Worm (Caenorhabditis elegans) whole organism, young adult: ENCODE results near the gene R05H5.7.

Experiments
- B0019.2 ChIP-seq: fragments of 200-800 bp; sonication (Bioruptor generic); conservative IDR thresholded peaks from 2 replicates; pipeline ENCODE4 v1.3.6; 2022; ENCODE audit warnings: missing genetic modification reagents, missing genetic modification characterization, missing compliant biosample characterization
- B0035.1 ChIP-seq: sonication (generic microtip); optimal IDR thresholded peaks from 2 replicates; lab custom pipeline; 2016; ENCODE audit warnings: missing genetic modification characterization, mild to moderate bottlenecking, missing compliant biosample characterization, missing genotype, missing genetic modification reagents
- B0336.3 ChIP-seq: fragments of 200-800 bp; sonication (Bioruptor generic); IDR thresholded peaks from 2 replicates; pipeline ENCODE4 v1.3.6; 2022; ENCODE audit warnings: missing genetic modification characterization, missing compliant biosample characterization
- C17E4.6 ChIP-seq: fragments of 200-800 bp; sonication (Bioruptor generic); IDR thresholded peaks from 2 replicates; pipeline ENCODE4 v1.3.6; 2022; ENCODE audit warnings: missing genetic modification reagents, missing genetic modification characterization, missing compliant biosample characterization
- D2030.7 ChIP-seq: fragments of 200-800 bp; sonication (Bioruptor generic); IDR thresholded peaks from 2 replicates; pipeline ENCODE4 v1.3.6; 2022; ENCODE audit warnings: missing genetic modification reagents, missing genetic modification characterization, missing compliant biosample characterization
- F10E7.11 ChIP-seq: sonication (generic microtip); optimal IDR thresholded peaks from 2 replicates; lab custom pipeline; 2017; ENCODE audit warnings: mild to moderate bottlenecking, missing genetic modification characterization, moderate library complexity, missing compliant biosample characterization
- F49E8.2 ChIP-seq: sonication (generic microtip); optimal IDR thresholded peaks from 3 replicates; lab custom pipeline; 2017; ENCODE audit warnings: missing genetic modification characterization, mild to moderate bottlenecking, missing compliant biosample characterization, antibody characterized with exemption, moderate library complexity; ENCODE audit not compliant: insufficient read depth
- F55B11.4 ChIP-seq: sonication (generic microtip); optimal IDR thresholded peaks from 2 replicates; lab custom pipeline; 2016; ENCODE audit warnings: missing compliant biosample characterization, missing genetic modification characterization, borderline replicate concordance; ENCODE audit not compliant: insufficient read depth
- T26A5.8 ChIP-seq: sonication (generic microtip); optimal IDR thresholded peaks from 2 replicates; lab custom pipeline; 2016; ENCODE audit warnings: missing genetic modification characterization, missing compliant biosample characterization
- Y53F4B.3 ChIP-seq: fragments of 200-800 bp; sonication (Bioruptor generic); IDR thresholded peaks from 2 replicates; pipeline ENCODE4 v1.3.6; 2022; ENCODE audit warnings: missing genetic modification reagents, missing genetic modification characterization, missing compliant biosample characterization
- Y53G8AR.9 ChIP-seq: fragments of 200-800 bp; sonication (Bioruptor generic); conservative IDR thresholded peaks from 2 replicates; pipeline ENCODE4 v1.3.6; 2022; ENCODE audit warnings: missing genetic modification reagents, missing genetic modification characterization, missing compliant biosample characterization
- Y79H2A.3 ChIP-seq: fragments of 200-800 bp; sonication (Bioruptor generic); conservative IDR thresholded peaks from 2 replicates; pipeline ENCODE4 v1.3.6; 2022; ENCODE audit warnings: missing genetic modification reagents, missing genetic modification characterization, missing compliant biosample characterization
- Y95B8A.8 ChIP-seq: fragments of 200-800 bp; sonication (Bioruptor generic); IDR thresholded peaks from 2 replicates; pipeline ENCODE4 v1.3.6; 2022; ENCODE audit warnings: missing genetic modification reagents, missing genetic modification characterization, missing compliant biosample characterization
- ZK185.1 ChIP-seq: sonication (generic microtip); optimal IDR thresholded peaks from 2 replicates; lab custom pipeline; 2016; ENCODE audit warnings: mild to moderate bottlenecking, missing genetic modification characterization, missing compliant biosample characterization; ENCODE audit not compliant: poor library complexity, severe bottlenecking
- aptf-3 ChIP-seq: fragments of 200-800 bp; sonication (Bioruptor generic); IDR thresholded peaks from 2 replicates; pipeline ENCODE4 v1.3.6; 2022; ENCODE audit warnings: missing genetic modification characterization, missing compliant biosample characterization
- ccch-3 ChIP-seq: fragments of 200-800 bp; sonication (Bioruptor generic); optimal IDR thresholded peaks from 2 replicates; lab custom pipeline; 2018; ENCODE audit warnings: mild to moderate bottlenecking, missing genetic modification characterization, missing compliant biosample characterization
- ceh-100 ChIP-seq: fragments of 200-800 bp; sonication (Bioruptor generic); IDR thresholded peaks from 2 replicates; pipeline ENCODE4 v1.3.6; 2022; ENCODE audit warnings: missing genetic modification reagents, missing genetic modification characterization, missing compliant biosample characterization
- ceh-27 ChIP-seq: fragments of 200-800 bp; sonication (Bioruptor generic); optimal IDR thresholded peaks from 2 replicates; lab custom pipeline; 2018; ENCODE audit warnings: mild to moderate bottlenecking, missing genetic modification characterization, moderate library complexity, missing compliant biosample characterization
- ceh-40 ChIP-seq: fragments of 200-800 bp; sonication (Bioruptor generic); IDR thresholded peaks from 2 replicates; pipeline ENCODE4 v1.3.6; 2022; ENCODE audit warnings: missing genetic modification characterization, missing compliant biosample characterization
- ceh-91 ChIP-seq: fragments of 200-800 bp; sonication (Bioruptor generic); IDR thresholded peaks from 2 replicates; pipeline ENCODE4 v1.3.6; 2022; ENCODE audit warnings: missing genetic modification reagents, missing genetic modification characterization, missing compliant biosample characterization
- chd-7 ChIP-seq: sonication (generic microtip); optimal IDR thresholded peaks from 2 replicates; lab custom pipeline; 2016; ENCODE audit warnings: mild to moderate bottlenecking, missing genetic modification characterization, moderate library complexity, missing compliant biosample characterization
- die-1 ChIP-seq: sonication (generic microtip); optimal IDR thresholded peaks from 2 replicates; lab custom pipeline; 2016; ENCODE audit warnings: missing genotype, mild to moderate bottlenecking, missing genetic modification characterization, missing compliant biosample characterization
- dox-1 ChIP-seq: fragments of 200-800 bp; sonication (Bioruptor generic); IDR thresholded peaks from 2 replicates; pipeline ENCODE4 v1.3.6; 2022; ENCODE audit warnings: missing genetic modification reagents, missing genetic modification characterization, missing compliant biosample characterization
- dpff-1 ChIP-seq: sonication (generic microtip); optimal IDR thresholded peaks from 2 replicates; lab custom pipeline; 2017; ENCODE audit warnings: mild to moderate bottlenecking, missing genetic modification characterization, missing compliant biosample characterization
- hmg-1.2 ChIP-seq: fragments of 200-800 bp; sonication (Bioruptor generic); IDR thresholded peaks from 2 replicates; pipeline ENCODE4 v1.3.6; 2022; ENCODE audit warnings: missing genetic modification reagents, missing genetic modification characterization, missing compliant biosample characterization
- hmg-20 ChIP-seq: fragments of 200-800 bp; sonication (Bioruptor generic); IDR thresholded peaks from 2 replicates; pipeline ENCODE4 v1.3.6; 2022; ENCODE audit warnings: missing genetic modification reagents, missing genetic modification characterization, missing compliant biosample characterization
- lag-1 ChIP-seq: fragments of 200-800 bp; sonication (Bioruptor generic); IDR thresholded peaks from 2 replicates; pipeline ENCODE4 v1.3.6; 2022; ENCODE audit warnings: missing genetic modification reagents, missing genetic modification characterization, missing compliant biosample characterization
- let-607 ChIP-seq, 2 experiments: fragments of 200-800 bp in 1 of 2; sonication (Bioruptor generic) in 1 of 2; sonication (generic microtip) in 1 of 2; optimal IDR thresholded peaks; 2 replicates each; lab custom pipeline; 2016 to 2018; ENCODE audit warnings: mild to moderate bottlenecking in 2 of 2, missing compliant biosample characterization in 2 of 2, missing genetic modification characterization in 2 of 2, moderate library complexity in 2 of 2, missing genotype in 1 of 2
- lin-26 ChIP-seq: fragments of 200-800 bp; sonication (Bioruptor generic); IDR thresholded peaks from 2 replicates; pipeline ENCODE4 v1.3.6; 2022; ENCODE audit warnings: missing genetic modification reagents, missing genetic modification characterization, missing compliant biosample characterization
- lin-35 ChIP-seq, 3 experiments: fragments of 150-350 bp in 2 of 3; sonication (generic microtip) in 1 of 3; optimal IDR thresholded peaks; 2 replicates each; lab custom pipeline; 2014 to 2018; ENCODE audit warnings: missing biosample characterization in 3 of 3, missing genetic modification characterization in 3 of 3, missing genetic modification reagents in 3 of 3
- lsy-27 ChIP-seq: sonication (generic microtip); optimal IDR thresholded peaks from 2 replicates; lab custom pipeline; 2017; ENCODE audit warnings: missing genetic modification characterization, mild to moderate bottlenecking, missing compliant biosample characterization, antibody characterized with exemption, missing genotype, borderline replicate concordance; ENCODE audit not compliant: insufficient read depth
- madf-10 ChIP-seq: sonication (generic microtip); optimal IDR thresholded peaks from 2 replicates; lab custom pipeline; 2016; ENCODE audit warnings: mild to moderate bottlenecking, missing genetic modification characterization, missing compliant biosample characterization
- mcd-1 ChIP-seq: fragments of 200-800 bp; sonication (Bioruptor generic); IDR thresholded peaks from 2 replicates; pipeline ENCODE4 v1.3.6; 2022; ENCODE audit warnings: missing genetic modification reagents, missing genetic modification characterization, missing compliant biosample characterization
- nfya-1 ChIP-seq: sonication (generic microtip); optimal IDR thresholded peaks from 2 replicates; lab custom pipeline; 2017; ENCODE audit warnings: antibody characterized with exemption, missing compliant biosample characterization, missing genetic modification characterization, borderline replicate concordance; ENCODE audit not compliant: insufficient read depth
- nhr-27 ChIP-seq: fragments of 200-800 bp; sonication (Bioruptor generic); optimal IDR thresholded peaks from 2 replicates; lab custom pipeline; 2018; ENCODE audit warnings: mild to moderate bottlenecking, missing genetic modification characterization, moderate library complexity, missing compliant biosample characterization
- pbrm-1 ChIP-seq: fragments of 200-800 bp; sonication (Bioruptor generic); IDR thresholded peaks from 2 replicates; pipeline ENCODE4 v1.3.6; 2022; ENCODE audit warnings: missing genetic modification reagents, missing genetic modification characterization, missing compliant biosample characterization
- pha-4 ChIP-seq: fragments of 150-350 bp; sonication (generic microtip); optimal IDR thresholded peaks from 2 replicates; lab custom pipeline; 2014; ENCODE audit warnings: missing biosample characterization, missing genetic modification reagents, missing genetic modification characterization
- sdz-38 ChIP-seq: sonication (generic microtip); optimal IDR thresholded peaks from 2 replicates; lab custom pipeline; 2016; ENCODE audit warnings: missing genotype, missing genetic modification characterization, missing compliant biosample characterization
- sea-2 ChIP-seq: fragments of 200-800 bp; sonication (Bioruptor generic); IDR thresholded peaks from 2 replicates; pipeline ENCODE4 v1.3.6; 2022; ENCODE audit warnings: missing genetic modification characterization, missing compliant biosample characterization
- snpc-1.3 ChIP-seq: sonication (generic microtip); optimal IDR thresholded peaks from 2 replicates; lab custom pipeline; 2017; ENCODE audit warnings: missing genetic modification characterization, mild to moderate bottlenecking, missing compliant biosample characterization, antibody characterized with exemption, moderate library complexity, missing genotype, missing genetic modification reagents; ENCODE audit not compliant: insufficient read depth
- snpc-4 ChIP-seq, 5 experiments: fragments of 150-350 bp in 1 of 5; sonication (generic microtip) in 4 of 5; optimal IDR thresholded peaks; 2 replicates each; lab custom pipeline; 2014 to 2018; ENCODE audit warnings: missing genetic modification characterization in 5 of 5, missing biosample characterization in 3 of 5, antibody characterized with exemption in 2 of 5, mild to moderate bottlenecking in 2 of 5, missing compliant biosample characterization in 2 of 5, missing genotype in 2 of 5, moderate library complexity in 2 of 5, missing genetic modification reagents in 1 of 5
- somi-1 ChIP-seq: fragments of 200-800 bp; sonication (Bioruptor generic); optimal IDR thresholded peaks from 2 replicates; lab custom pipeline; 2018; ENCODE audit warnings: mild to moderate bottlenecking, missing genetic modification characterization, missing compliant biosample characterization
- sptf-2 ChIP-seq: fragments of 200-800 bp; sonication (Bioruptor generic); optimal IDR thresholded peaks from 2 replicates; lab custom pipeline; 2018; ENCODE audit warnings: mild to moderate bottlenecking, missing genetic modification characterization, missing compliant biosample characterization
- tbx-9 ChIP-seq: sonication (generic microtip); optimal IDR thresholded peaks from 2 replicates; lab custom pipeline; 2016; ENCODE audit warnings: borderline replicate concordance, missing genetic modification characterization, inconsistent platforms, missing compliant biosample characterization
- tlf-1 ChIP-seq: fragments of 200-800 bp; sonication (Bioruptor generic); optimal IDR thresholded peaks from 2 replicates; lab custom pipeline; 2018; ENCODE audit warnings: mild to moderate bottlenecking, missing genetic modification characterization, missing compliant biosample characterization
- zim-3 ChIP-seq: sonication (generic microtip); optimal IDR thresholded peaks from 2 replicates; lab custom pipeline; 2017; ENCODE audit warnings: mild to moderate bottlenecking, missing genetic modification characterization, moderate library complexity, missing compliant biosample characterization
- ztf-26 ChIP-seq: sonication (generic microtip); optimal IDR thresholded peaks from 2 replicates; lab custom pipeline; 2017; ENCODE audit warnings: missing genetic modification characterization, missing compliant biosample characterization

Gene R05H5.7

ce11 chrII:10200759-10201158 is 8.5 kb downstream of the R05H5.7 start, which contains the start of gene arv-1 (continued):
- TF ChIP-seq Y53G8AR.9 (no peak), aptf-3 (no peak), B0035.1 (no peak), hmg-1.2 (GFP tag; lab: Robert Waterston, UW) (peak; percentile 52; the same call in 1 of the 2 replicates), F10E7.11 (tag; lab: Kevin White, UChicago) (no peak), snpc-4 (GFP tag; optimal IDR thresholded peaks at IDR 0.05; lab: Kevin White, UChicago) (no peak), snpc-4 (tag; optimal IDR thresholded peaks at IDR 0.05; lab: Kevin White, UChicago) (peak in 1 of 4 experiments; percentile 6), sdz-38 (no peak), ceh-91 (no peak), B0336.3 (GFP tag; lab: Robert Waterston, UW) (no peak), B0019.2 (GFP tag; lab: Robert Waterston, UW) (peak; percentile 63; the same call in 1 of the 2 replicates), mcd-1 (no peak), let-607 (tag; optimal IDR thresholded peaks at IDR 0.05; lab: Kevin White, UChicago) (no peak), chd-7 (tag; lab: Kevin White, UChicago) (no peak), F55B11.4 (no peak), C17E4.6 (GFP tag; lab: Robert Waterston, UW) (no peak), lag-1 (GFP tag; lab: Robert Waterston, UW) (no peak), ceh-40 (GFP tag; lab: Robert Waterston, UW) (no peak), ceh-27 (GFP tag; lab: Kevin White, UChicago) (peak; percentile 49), sptf-2 (GFP tag; lab: Kevin White, UChicago) (no peak), madf-10 (tag; lab: Kevin White, UChicago) (no peak), nhr-27 (tag; lab: Kevin White, UChicago) (no peak), T26A5.8 (no peak), lin-26 (GFP tag; lab: Robert Waterston, UW) (no peak), pbrm-1 (GFP tag; lab: Robert Waterston, UW) (no peak), lsy-27 (tag; lab: Kevin White, UChicago) (no peak), tlf-1 (GFP tag; lab: Kevin White, UChicago) (no peak), ZK185.1 (peak; percentile 51), ztf-26 (tag; lab: Kevin White, UChicago) (no peak), ccch-3 (GFP tag; lab: Kevin White, UChicago) (no peak), hmg-20 (no peak), dpff-1 (tag; lab: Kevin White, UChicago) (no peak), zim-3 (no peak), dox-1 (GFP tag; lab: Robert Waterston, UW) (peak; percentile 61; the same call in 1 of the 2 replicates), F49E8.2 (tag; lab: Kevin White, UChicago) (no peak), snpc-1.3 (no peak), pha-4 (tag; lab: Kevin White, UChicago) (no peak), Y79H2A.3 (GFP tag; lab: Robert Waterston, UW) (no peak), D2030.7 (GFP tag; lab: Robert Waterston, UW) (no peak), lin-35 (GFP tag; optimal IDR thresholded peaks at IDR 0.05; lab: Kevin White, UChicago) (no peak), nfya-1 (tag; lab: Kevin White, UChicago) (no peak), Y53F4B.3 (GFP tag; lab: Robert Waterston, UW) (no peak), sea-2 (GFP tag; lab: Robert Waterston, UW) (no peak), Y95B8A.8 (GFP tag; lab: Robert Waterston, UW) (no peak), somi-1 (GFP tag; lab: Kevin White, UChicago) (no peak), tbx-9 (tag; lab: Kevin White, UChicago) (no peak), ceh-100 (peak; percentile 11; the same call in 1 of the 2 replicates), die-1 (tag; lab: Kevin White, UChicago) (no peak)
